Worm (Caenorhabditis elegans): ENCODE results near the gene T10F2.2.

Gene T10F2.2

ce11 chrIII:5169699-5170098 is 4.6 kb upstream of the T10F2.2 start, which contains the start of gene ulp-1:
TSS of gene ulp-1 (minus strand) at chrIII:5169799.
- TF ChIP-seq flh-1 (GFP tag; optimal IDR thresholded peaks at IDR 0.05) (no peak), lsy-2 (tag; optimal IDR thresholded peaks at IDR 0.05) (no peak), sem-2 (GFP tag; optimal IDR thresholded peaks at IDR 0.05) (no peak), ham-2 (GFP tag; optimal IDR thresholded peaks at IDR 0.05) (no peak), drap-1 (GFP tag; optimal IDR thresholded peaks at IDR 0.05) (no peak), nhr-76 (tag; optimal IDR thresholded peaks at IDR 0.05) (no peak), ceh-43 (GFP tag; optimal IDR thresholded peaks at IDR 0.05) (no peak), nhr-12 (tag; optimal IDR thresholded peaks at IDR 0.05) (no peak), nhr-237 (tag; optimal IDR thresholded peaks at IDR 0.05) (no peak), cnd-1 (tag; optimal IDR thresholded peaks at IDR 0.05) (no peak), snpc-4 (tag; optimal IDR thresholded peaks at IDR 0.05) (no peak), mls-2 (tag; optimal IDR thresholded peaks at IDR 0.05) (no peak), zip-8 (tag; optimal IDR thresholded peaks at IDR 0.05) (no peak), unc-120 (tag; optimal IDR thresholded peaks at IDR 0.05; ENCODE audit: poor library complexity, severe bottlenecking) (no peak), sptf-1 (tag; optimal IDR thresholded peaks at IDR 0.05) (no peak), lin-13 (tag; optimal IDR thresholded peaks at IDR 0.05) (no peak), unc-62 (GFP tag; optimal IDR thresholded peaks at IDR 0.05) (no peak)

ce11 chrIII:5165745-5166144 is 634 bp upstream of the T10F2.2 start:
- TF ChIP-seq nhr-12 (tag; optimal IDR thresholded peaks at IDR 0.05) (no peak), cnd-1 (tag; optimal IDR thresholded peaks at IDR 0.05) (no peak), ces-1 (GFP tag; optimal IDR thresholded peaks at IDR 0.05) (no peak), lin-13 (tag; optimal IDR thresholded peaks at IDR 0.05) (no peak), M03D4.4 (tag; optimal IDR thresholded peaks at IDR 0.05) (no peak), sem-2 (GFP tag; optimal IDR thresholded peaks at IDR 0.05) (no peak)

DNA sequence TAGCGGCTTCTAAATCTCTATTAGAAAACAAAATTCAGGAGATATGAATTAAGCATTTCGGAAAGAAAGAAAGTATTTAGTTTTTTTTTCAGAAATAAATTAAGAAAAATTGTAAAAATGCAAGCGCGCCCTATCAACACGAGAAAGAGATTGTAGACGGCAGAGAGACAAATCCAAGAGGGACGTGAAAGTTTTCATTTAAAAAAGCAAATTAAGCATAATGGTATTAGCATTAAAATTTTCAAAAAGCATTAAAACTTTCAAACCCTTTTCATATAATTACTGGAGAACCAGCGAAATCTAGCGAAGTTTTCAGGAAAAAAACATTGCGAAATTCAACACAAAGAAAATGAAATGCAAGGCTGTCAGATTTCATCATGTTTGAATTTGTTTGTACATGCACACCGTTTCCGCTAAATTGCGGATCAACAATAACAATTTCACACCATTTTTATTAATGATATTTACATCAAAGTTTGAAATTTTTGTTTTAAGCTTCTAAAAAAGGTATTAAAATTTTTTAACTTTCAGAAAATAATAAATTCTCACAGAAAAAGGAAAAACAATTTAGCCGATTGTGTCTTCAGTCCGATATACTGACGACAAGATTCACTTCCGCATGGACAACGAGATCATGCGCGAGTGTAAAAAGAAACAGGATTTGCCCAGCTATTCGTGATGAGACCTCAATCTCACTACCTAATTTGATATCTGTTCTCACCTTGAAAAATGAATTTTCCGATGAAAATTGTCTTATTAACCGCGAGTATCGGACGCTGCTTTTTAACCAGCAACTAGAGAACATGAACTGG is 2.1 kb downstream of the T10F2.2 start, which contains the start of gene gars-1:
Gene gars-1, minus strand, starts transcription at position 808 of the 812 bp plus-strand sequence.
- peak; percentile 30 for TF ChIP-seq mep-1 (tag; optimal IDR thresholded peaks at IDR 0.05)
- TF ChIP-seq tbx-8 (GFP tag; optimal IDR thresholded peaks at IDR 0.05) = no peak
- no peak for TF ChIP-seq elt-1 (tag; optimal IDR thresholded peaks at IDR 0.05; ENCODE audit: borderline replicate concordance, insufficient read depth)
- TF ChIP-seq ceh-39 (tag; optimal IDR thresholded peaks at IDR 0.05) = no peak
- peak; percentile 73 for TF ChIP-seq ces-1 (GFP tag; optimal IDR thresholded peaks at IDR 0.05)
- no peak for TF ChIP-seq nhr-76 (tag; optimal IDR thresholded peaks at IDR 0.05)

DNA sequence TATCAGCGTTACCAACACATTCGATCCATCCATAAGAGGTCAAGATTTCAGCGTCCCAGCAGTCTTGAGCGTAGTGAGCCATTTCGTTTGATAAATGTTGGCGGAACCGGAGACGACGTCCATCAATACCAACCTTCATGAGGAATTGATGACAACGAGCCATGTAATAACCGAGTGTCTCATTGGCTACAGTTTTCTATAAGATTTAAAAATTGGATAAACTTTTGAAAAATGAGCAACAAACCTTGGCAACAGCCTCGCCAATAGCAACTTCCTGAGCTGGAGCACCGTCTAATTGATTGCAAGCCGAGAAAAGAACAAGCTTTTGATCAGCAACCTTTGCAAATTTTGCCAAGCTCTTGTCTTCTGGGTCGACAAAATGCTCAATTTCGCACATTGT is 4.3 kb downstream of the T10F2.2 start:
- no peak for TF ChIP-seq ceh-39 (tag; optimal IDR thresholded peaks at IDR 0.05)
- TF ChIP-seq ceh-83 (GFP tag; optimal IDR thresholded peaks at IDR 0.05) = no peak
- no peak for TF ChIP-seq unc-62 (GFP tag; optimal IDR thresholded peaks at IDR 0.05)
- TF ChIP-seq ceh-43 (GFP tag; optimal IDR thresholded peaks at IDR 0.05) = no peak
- TF ChIP-seq nhr-2 (tag; optimal IDR thresholded peaks at IDR 0.05) = no peak
- no peak for TF ChIP-seq ham-2 (GFP tag; optimal IDR thresholded peaks at IDR 0.05)
- TF ChIP-seq zip-8 (tag; optimal IDR thresholded peaks at IDR 0.05) = no peak

- no peak for TF ChIP-seq flh-1 (GFP tag; optimal IDR thresholded peaks at IDR 0.05)
- no peak for TF ChIP-seq unc-62 (GFP tag; optimal IDR thresholded peaks at IDR 0.05)
- no peak for TF ChIP-seq unc-120 (tag; optimal IDR thresholded peaks at IDR 0.05; ENCODE audit: poor library complexity, severe bottlenecking)
These were observed 5.6 kb downstream of the T10F2.2 start, which contains the start of gene T10F2.5 for ce11 chrIII:5159505-5159904. TSS of gene T10F2.5 (minus strand) at chrIII:5159605.

ce11 chrIII:5158674-5159073 is 6.4 kb downstream of the T10F2.2 start, which contains the start of gene oxy-4:
TSS of gene oxy-4 (minus strand) at chrIII:5158774.
- no peak for TF ChIP-seq unc-120 (tag; optimal IDR thresholded peaks at IDR 0.05; ENCODE audit: poor library complexity, severe bottlenecking)
- TF ChIP-seq nhr-12 (tag; optimal IDR thresholded peaks at IDR 0.05) = no peak
- TF ChIP-seq flh-1 (GFP tag; optimal IDR thresholded peaks at IDR 0.05) = no peak
- TF ChIP-seq cnd-1 (tag; optimal IDR thresholded peaks at IDR 0.05) = no peak
- no peak for TF ChIP-seq sem-2 (GFP tag; optimal IDR thresholded peaks at IDR 0.05)
- TF ChIP-seq ztf-11 (tag; optimal IDR thresholded peaks at IDR 0.05) = no peak
- no peak for TF ChIP-seq ceh-43 (GFP tag; optimal IDR thresholded peaks at IDR 0.05)
- TF ChIP-seq unc-62 (GFP tag; optimal IDR thresholded peaks at IDR 0.05) = no peak
- TF ChIP-seq nhr-76 (tag; optimal IDR thresholded peaks at IDR 0.05) = no peak
- no peak for TF ChIP-seq sptf-1 (tag; optimal IDR thresholded peaks at IDR 0.05)
- no peak for TF ChIP-seq hlh-1 (tag; optimal IDR thresholded peaks at IDR 0.05)
- no peak for TF ChIP-seq nhr-28 (tag; optimal IDR thresholded peaks at IDR 0.05)

Data from whole organism, mixed stage, embryonic.